Worm (Caenorhabditis elegans) whole organism, L2 larva: ENCODE data around the gene F53C11.9.

ENCODE experiments used
- C34F6.9 ChIP-seq: fragments of 150-350 bp; optimal IDR thresholded peaks from 2 replicates; lab custom pipeline; 2014; ENCODE audit warnings: missing biosample characterization, missing genetic modification characterization
- F13H6.1 ChIP-seq: sonication (generic microtip); optimal IDR thresholded peaks from 2 replicates; lab custom pipeline; 2016; ENCODE audit warnings: missing genetic modification characterization, missing compliant biosample characterization
- R02D3.7 ChIP-seq: fragments of 150-350 bp; optimal IDR thresholded peaks from 2 replicates; lab custom pipeline; 2014; ENCODE audit warnings: missing biosample characterization, missing genetic modification characterization
- Y55F3AM.14 ChIP-seq: fragments of 200-800 bp; sonication (Bioruptor generic); optimal IDR thresholded peaks from 2 replicates; lab custom pipeline; 2018; ENCODE audit warnings: mild to moderate bottlenecking, missing genetic modification characterization, missing compliant biosample characterization
- ZK546.5 ChIP-seq: sonication (generic microtip); optimal IDR thresholded peaks from 2 replicates; lab custom pipeline; 2017; ENCODE audit warnings: missing biosample characterization, missing genetic modification characterization
- alr-1 ChIP-seq: fragments of 150-350 bp; optimal IDR thresholded peaks from 2 replicates; lab custom pipeline; 2014; ENCODE audit warnings: missing biosample characterization, missing genetic modification characterization
- aly-2 ChIP-seq: fragments of 150-350 bp; optimal IDR thresholded peaks from 2 replicates; lab custom pipeline; 2014; ENCODE audit warnings: missing biosample characterization, missing genetic modification characterization
- ama-1 ChIP-seq: fragments of 150-350 bp; optimal IDR thresholded peaks from 2 replicates; lab custom pipeline; 2018; ENCODE audit warnings: inconsistent platforms
- blmp-1 ChIP-seq: sonication (generic microtip); optimal IDR thresholded peaks from 2 replicates; lab custom pipeline; 2017; ENCODE audit warnings: missing genetic modification characterization, mild to moderate bottlenecking, missing compliant biosample characterization, antibody characterized with exemption, moderate library complexity; ENCODE audit not compliant: insufficient read depth
- ceh-16 ChIP-seq: fragments of 150-350 bp; optimal IDR thresholded peaks from 2 replicates; lab custom pipeline; 2014; ENCODE audit warnings: missing biosample characterization, missing genetic modification characterization
- ceh-82 ChIP-seq: fragments of 150-350 bp; optimal IDR thresholded peaks from 2 replicates; lab custom pipeline; 2014; ENCODE audit warnings: missing biosample characterization, missing genetic modification characterization
- crh-2 ChIP-seq: sonication (generic microtip); optimal IDR thresholded peaks from 2 replicates; lab custom pipeline; 2017; ENCODE audit warnings: missing biosample characterization, missing genetic modification characterization
- dmd-4 ChIP-seq: sonication (generic microtip); optimal IDR thresholded peaks from 2 replicates; lab custom pipeline; 2017; ENCODE audit warnings: missing biosample characterization, missing genetic modification characterization
- egl-27 ChIP-seq: sonication (generic microtip); optimal IDR thresholded peaks from 3 replicates; lab custom pipeline; 2017; ENCODE audit warnings: missing biosample characterization, missing genetic modification reagents, missing genetic modification characterization
- elt-1 ChIP-seq: fragments of 150-350 bp; optimal IDR thresholded peaks from 2 replicates; lab custom pipeline; 2014; ENCODE audit warnings: missing biosample characterization, missing genetic modification characterization
- elt-3 ChIP-seq: sonication (generic microtip); optimal IDR thresholded peaks from 2 replicates; lab custom pipeline; 2017; ENCODE audit warnings: missing biosample characterization, missing genetic modification characterization
- fos-1 ChIP-seq: fragments of 150-350 bp; optimal IDR thresholded peaks from 2 replicates; lab custom pipeline; 2014; ENCODE audit warnings: missing biosample characterization, missing genetic modification characterization
- gmeb-1 ChIP-seq: fragments of 150-350 bp; optimal IDR thresholded peaks from 2 replicates; lab custom pipeline; 2014; ENCODE audit warnings: missing biosample characterization, missing genetic modification characterization
- lin-11 ChIP-seq: fragments of 150-350 bp; sonication (generic microtip); optimal IDR thresholded peaks from 2 replicates; lab custom pipeline; 2014; ENCODE audit warnings: missing biosample characterization, missing genetic modification characterization, inconsistent platforms, mixed read lengths
- lin-13 ChIP-seq: fragments of 150-350 bp; optimal IDR thresholded peaks from 2 replicates; lab custom pipeline; 2014; ENCODE audit warnings: missing biosample characterization, missing genetic modification reagents, missing genetic modification characterization
- lin-39 ChIP-seq: fragments of 150-350 bp; optimal IDR thresholded peaks from 2 replicates; lab custom pipeline; 2014; ENCODE audit warnings: missing biosample characterization, missing genetic modification reagents, missing genetic modification characterization
- lsy-2 ChIP-seq, 2 experiments: fragments of 150-350 bp in 1 of 2; sonication (generic microtip) in 1 of 2; optimal IDR thresholded peaks; 2 replicates each; lab custom pipeline; 2014 to 2017; ENCODE audit warnings: missing biosample characterization in 2 of 2, missing genetic modification characterization in 2 of 2
- mab-5 ChIP-seq: fragments of 150-350 bp; optimal IDR thresholded peaks from 2 replicates; lab custom pipeline; 2014; ENCODE audit warnings: missing biosample characterization, missing genetic modification characterization
- mbf-1 ChIP-seq: sonication (generic microtip); optimal IDR thresholded peaks from 2 replicates; lab custom pipeline; 2017; ENCODE audit warnings: missing biosample characterization, missing genetic modification characterization
- mdl-1 ChIP-seq, 2 experiments: fragments of 150-350 bp in 1 of 2; sonication (generic microtip) in 1 of 2; optimal IDR thresholded peaks; 2 replicates each; lab custom pipeline; 2017; ENCODE audit warnings: missing biosample characterization in 2 of 2, missing genetic modification characterization in 2 of 2
- nhr-10 ChIP-seq: sonication (generic microtip); optimal IDR thresholded peaks from 2 replicates; lab custom pipeline; 2017; ENCODE audit warnings: missing biosample characterization, missing genetic modification characterization
- nhr-11 ChIP-seq: fragments of 150-350 bp; optimal IDR thresholded peaks from 2 replicates; lab custom pipeline; 2014; ENCODE audit warnings: missing biosample characterization, missing genetic modification characterization
- nhr-12 ChIP-seq: fragments of 150-350 bp; optimal IDR thresholded peaks from 2 replicates; lab custom pipeline; 2014; ENCODE audit warnings: missing biosample characterization, missing genetic modification characterization
- nhr-129 ChIP-seq: fragments of 150-350 bp; optimal IDR thresholded peaks from 2 replicates; lab custom pipeline; 2014; ENCODE audit warnings: missing biosample characterization, missing genetic modification characterization
- nhr-21 ChIP-seq: fragments of 150-350 bp; optimal IDR thresholded peaks from 2 replicates; lab custom pipeline; 2014; ENCODE audit warnings: missing biosample characterization, missing genetic modification characterization
- nhr-23 ChIP-seq: fragments of 150-350 bp; optimal IDR thresholded peaks from 2 replicates; lab custom pipeline; 2014; ENCODE audit warnings: missing biosample characterization, missing genetic modification reagents, missing genetic modification characterization
- nhr-237 ChIP-seq: fragments of 150-350 bp; optimal IDR thresholded peaks from 2 replicates; lab custom pipeline; 2014; ENCODE audit warnings: missing biosample characterization, missing genetic modification characterization
- nhr-25 ChIP-seq: fragments of 150-350 bp; sonication (generic microtip); optimal IDR thresholded peaks from 3 replicates; lab custom pipeline; 2014; ENCODE audit warnings: missing biosample characterization, missing genetic modification characterization
- nhr-6 ChIP-seq: fragments of 150-350 bp; optimal IDR thresholded peaks from 2 replicates; lab custom pipeline; 2014; ENCODE audit warnings: missing biosample characterization, missing genetic modification characterization
- nhr-77 ChIP-seq: fragments of 150-350 bp; optimal IDR thresholded peaks from 2 replicates; lab custom pipeline; 2014; ENCODE audit warnings: missing biosample characterization, missing genetic modification characterization
- peb-1 ChIP-seq: fragments of 150-350 bp; optimal IDR thresholded peaks from 2 replicates; lab custom pipeline; 2014; ENCODE audit warnings: missing biosample characterization, missing genetic modification characterization
- sem-4 ChIP-seq: fragments of 150-350 bp; optimal IDR thresholded peaks from 2 replicates; lab custom pipeline; 2014; ENCODE audit warnings: missing biosample characterization, missing genetic modification reagents, missing genetic modification characterization
- skn-1 ChIP-seq: sonication (generic microtip); optimal IDR thresholded peaks from 2 replicates; lab custom pipeline; 2017; ENCODE audit warnings: missing biosample characterization, missing genetic modification characterization
- sma-3 ChIP-seq: sonication (generic microtip); optimal IDR thresholded peaks from 2 replicates; lab custom pipeline; 2016; ENCODE audit warnings: missing genetic modification reagents, missing genetic modification characterization, missing compliant biosample characterization
- sma-9 ChIP-seq, 2 experiments: fragments of 150-350 bp in 1 of 2; sonication (generic microtip) in 1 of 2; optimal IDR thresholded peaks; 2 replicates each; lab custom pipeline; 2014 to 2016; ENCODE audit warnings: missing genetic modification characterization in 2 of 2, mild to moderate bottlenecking in 1 of 2, missing biosample characterization in 1 of 2, missing compliant biosample characterization in 1 of 2, missing genetic modification reagents in 1 of 2, moderate library complexity in 1 of 2
- snpc-4 ChIP-seq: fragments of 150-350 bp; optimal IDR thresholded peaks from 2 replicates; lab custom pipeline; 2014; ENCODE audit warnings: missing biosample characterization, missing genetic modification characterization
- unc-39 ChIP-seq: fragments of 150-350 bp; optimal IDR thresholded peaks from 2 replicates; lab custom pipeline; 2014; ENCODE audit warnings: missing biosample characterization, missing genetic modification characterization
- unc-62 ChIP-seq: fragments of 150-350 bp; optimal IDR thresholded peaks from 2 replicates; lab custom pipeline; 2014; ENCODE audit warnings: missing biosample characterization, missing genetic modification reagents, missing genetic modification characterization
- zag-1 ChIP-seq: fragments of 150-350 bp; optimal IDR thresholded peaks from 2 replicates; lab custom pipeline; 2014; ENCODE audit warnings: missing biosample characterization, missing genetic modification characterization
- ztf-1 ChIP-seq: fragments of 200-800 bp; sonication (Bioruptor generic); conservative IDR thresholded peaks from 2 replicates; pipeline ENCODE4 v1.3.6; 2022; ENCODE audit warnings: missing genetic modification characterization, missing compliant biosample characterization
- ztf-11 ChIP-seq: sonication (generic microtip); optimal IDR thresholded peaks from 2 replicates; lab custom pipeline; 2017; ENCODE audit warnings: missing biosample characterization, missing genetic modification characterization
- ztf-4 ChIP-seq: fragments of 150-350 bp; optimal IDR thresholded peaks from 2 replicates; lab custom pipeline; 2014; ENCODE audit warnings: missing biosample characterization, missing genetic modification characterization

The F53C11.9 gene

DNA sequence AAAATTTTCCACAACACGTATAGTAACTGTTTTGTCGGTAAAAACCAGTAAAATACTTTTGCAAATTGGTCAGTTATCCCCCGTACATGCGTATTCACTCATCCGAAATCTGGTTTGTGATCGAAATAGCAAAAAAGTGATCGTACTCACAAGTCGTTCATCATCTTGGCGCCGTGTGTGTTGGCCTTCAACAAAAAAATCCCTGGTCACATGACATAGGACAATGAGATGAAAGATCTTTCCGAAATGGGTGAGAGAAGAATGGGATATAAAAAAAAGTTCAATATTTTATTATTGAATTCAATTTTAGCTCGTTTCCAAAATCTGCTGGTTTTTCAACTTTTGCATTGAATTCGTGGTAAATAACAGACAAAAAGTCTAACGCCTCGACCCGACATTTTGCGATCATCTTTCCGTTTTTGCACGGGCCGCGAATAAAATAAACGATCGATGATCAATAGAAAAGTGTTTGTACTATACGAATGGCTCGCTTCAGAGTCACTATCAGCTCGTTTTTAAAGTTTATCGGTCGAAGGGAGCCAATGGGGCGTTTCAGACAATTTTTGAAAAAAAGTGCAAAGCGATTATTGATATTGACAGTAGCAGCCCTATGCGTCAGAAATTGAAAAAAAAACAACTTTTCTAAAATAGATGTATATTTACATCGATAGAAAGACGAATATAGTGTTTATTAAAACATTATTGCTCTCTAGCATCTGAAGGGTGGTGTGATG lies 10.3 kb downstream of the F53C11.9 start:
- TF ChIP-seq nhr-25 (tag; lab: Kevin White, UChicago) (peak; percentile 65), aly-2 (tag; lab: Kevin White, UChicago) (no peak), crh-2 (tag; lab: Kevin White, UChicago) (peak; percentile 10), sem-4 (tag; lab: Kevin White, UChicago) (peak; percentile 23), F13H6.1 (tag; lab: Kevin White, UChicago) (peak; percentile 19), ama-1 (no peak), dmd-4 (tag; lab: Kevin White, UChicago) (no peak), blmp-1 (peak; percentile 6), lsy-2 (tag; optimal IDR thresholded peaks at IDR 0.05; lab: Kevin White, UChicago) (no peak), elt-3 (tag; lab: Kevin White, UChicago) (no peak), lin-13 (GFP tag; lab: Kevin White, UChicago) (no peak), unc-39 (no peak), elt-1 (tag; lab: Kevin White, UChicago) (no peak), snpc-4 (no peak), lin-11 (no peak), nhr-129 (tag; lab: Kevin White, UChicago) (peak; percentile 50), nhr-6 (no peak), nhr-237 (tag; lab: Kevin White, UChicago) (no peak), fos-1 (tag; lab: Kevin White, UChicago) (peak; percentile 9), nhr-21 (tag; lab: Kevin White, UChicago) (peak; percentile 39), mab-5 (tag; lab: Kevin White, UChicago) (no peak), C34F6.9 (tag; lab: Kevin White, UChicago) (no peak), sma-9 (GFP tag; optimal IDR thresholded peaks at IDR 0.05; lab: Kevin White, UChicago) (peak; percentile 67), sma-9 (tag; optimal IDR thresholded peaks at IDR 0.05; lab: Kevin White, UChicago) (no peak)

DNA sequence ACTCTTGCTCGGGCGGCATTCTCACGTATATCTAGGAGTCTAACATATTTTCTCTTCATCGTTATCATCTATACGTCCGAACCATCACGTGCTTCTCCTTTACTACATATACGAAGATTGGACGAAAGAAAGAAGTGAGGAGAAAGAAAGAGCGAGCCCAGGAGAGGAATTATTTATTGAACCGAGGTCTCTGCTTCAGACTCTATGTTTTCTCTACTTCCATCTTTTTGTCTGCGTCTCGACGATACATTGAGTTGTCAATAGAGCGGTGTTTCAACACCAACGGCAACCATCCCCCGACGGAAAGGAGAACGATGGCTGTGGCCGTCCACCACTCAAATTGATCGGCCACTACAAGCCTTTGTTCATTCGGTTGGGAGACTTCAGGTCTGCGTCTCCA lies 11.5 kb downstream of the F53C11.9 start:
- TF ChIP-seq sma-9 (GFP tag; optimal IDR thresholded peaks at IDR 0.05; lab: Kevin White, UChicago) (peak; percentile 88), sma-9 (tag; optimal IDR thresholded peaks at IDR 0.05; lab: Kevin White, UChicago) (no peak), crh-2 (tag; lab: Kevin White, UChicago) (peak; percentile 87), nhr-21 (tag; lab: Kevin White, UChicago) (peak; percentile 74), sem-4 (tag; lab: Kevin White, UChicago) (peak; percentile 56), skn-1 (tag; lab: Kevin White, UChicago) (peak; percentile 69), dmd-4 (tag; lab: Kevin White, UChicago) (no peak), R02D3.7 (tag; lab: Kevin White, UChicago) (no peak), peb-1 (tag; lab: Kevin White, UChicago) (no peak), nhr-11 (tag; lab: Kevin White, UChicago) (no peak), ZK546.5 (tag; lab: Kevin White, UChicago) (no peak), blmp-1 (peak; percentile 41), ceh-82 (tag; lab: Kevin White, UChicago) (no peak), snpc-4 (peak; percentile 81), mab-5 (tag; lab: Kevin White, UChicago) (peak; percentile 70), sma-3 (GFP tag; lab: Kevin White, UChicago) (peak; percentile 58), nhr-23 (tag; lab: Kevin White, UChicago) (no peak), fos-1 (tag; lab: Kevin White, UChicago) (peak; percentile 88), ztf-1 (GFP tag; lab: Robert Waterston, UW) (no peak), mdl-1 (tag; optimal IDR thresholded peaks at IDR 0.05; lab: Kevin White, UChicago) (peak; percentile 71 to 80), lsy-2 (tag; optimal IDR thresholded peaks at IDR 0.05; lab: Kevin White, UChicago) (peak; percentile 44 to 87), nhr-129 (tag; lab: Kevin White, UChicago) (peak; percentile 97), nhr-77 (tag; lab: Kevin White, UChicago) (no peak), nhr-237 (tag; lab: Kevin White, UChicago) (no peak), unc-62 (GFP tag; lab: Kevin White, UChicago) (no peak), ztf-11 (no peak), gmeb-1 (tag; lab: Kevin White, UChicago) (peak; percentile 68), lin-39 (no peak), alr-1 (tag; lab: Kevin White, UChicago) (peak; percentile 70), lin-13 (GFP tag; lab: Kevin White, UChicago) (peak; percentile 90), elt-3 (tag; lab: Kevin White, UChicago) (no peak), elt-1 (tag; lab: Kevin White, UChicago) (no peak), zag-1 (tag; lab: Kevin White, UChicago) (peak; percentile 72), ama-1 (peak; percentile 67), ceh-16 (peak; percentile 23), nhr-6 (no peak), egl-27 (tag; lab: Kevin White, UChicago) (peak; percentile 61), unc-39 (no peak), lin-11 (peak; percentile 78), Y55F3AM.14 (peak; percentile 49), nhr-10 (tag; lab: Kevin White, UChicago) (no peak), mbf-1 (tag; lab: Kevin White, UChicago) (no peak), F13H6.1 (tag; lab: Kevin White, UChicago) (peak; percentile 93), nhr-25 (tag; lab: Kevin White, UChicago) (peak; percentile 74), nhr-12 (tag; lab: Kevin White, UChicago) (no peak), ztf-4 (tag; lab: Kevin White, UChicago) (peak; percentile 88)
